Worm (Caenorhabditis elegans) whole organism, L3 larva: Measurements from ENCODE around the gene ceh-91.

Experiments used
- ama-1 ChIP-seq: fragments of 150-350 bp; optimal IDR thresholded peaks from 2 replicates; lab custom pipeline; 2018
- ceh-9 ChIP-seq: sonication (generic microtip); optimal IDR thresholded peaks from 2 replicates; lab custom pipeline; 2018; ENCODE audit warnings: missing biosample characterization, missing genetic modification characterization
- elt-1 ChIP-seq: fragments of 150-350 bp; optimal IDR thresholded peaks from 2 replicates; lab custom pipeline; 2014; ENCODE audit warnings: missing biosample characterization, missing genetic modification characterization
- fkh-10 ChIP-seq: sonication (generic microtip); optimal IDR thresholded peaks from 2 replicates; lab custom pipeline; 2017; ENCODE audit warnings: missing biosample characterization, missing genetic modification reagents, missing genetic modification characterization
- lin-39 ChIP-seq: fragments of 150-350 bp; optimal IDR thresholded peaks from 2 replicates; lab custom pipeline; 2018; ENCODE audit warnings: missing biosample characterization, missing genetic modification reagents, missing genetic modification characterization
- nhr-12 ChIP-seq: fragments of 150-350 bp; optimal IDR thresholded peaks from 2 replicates; lab custom pipeline; 2014; ENCODE audit warnings: missing biosample characterization, missing genetic modification characterization
- snpc-4 ChIP-seq: fragments of 150-350 bp; optimal IDR thresholded peaks from 2 replicates; lab custom pipeline; 2014; ENCODE audit warnings: missing biosample characterization, missing genetic modification characterization
- ztf-4 ChIP-seq: fragments of 150-350 bp; optimal IDR thresholded peaks from 2 replicates; lab custom pipeline; 2014; ENCODE audit warnings: missing biosample characterization, missing genetic modification characterization

DNA sequence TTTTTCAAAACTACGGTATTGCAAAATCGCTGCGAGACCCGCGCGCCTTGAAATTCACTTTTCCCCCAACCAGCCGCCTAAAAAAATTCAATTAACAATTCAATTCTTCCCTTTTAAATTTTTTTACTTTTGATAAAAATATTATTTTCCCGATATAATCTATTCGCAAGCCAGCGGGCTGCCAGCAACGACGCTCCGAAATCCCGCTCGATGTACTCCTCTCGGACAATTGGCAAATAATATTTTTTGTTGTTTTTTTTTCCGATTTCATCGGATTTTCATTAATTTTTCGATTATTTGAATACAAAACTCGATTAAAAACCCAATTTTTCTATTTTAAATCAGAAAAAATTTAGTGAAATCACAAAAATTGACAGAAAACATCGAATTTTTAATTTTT lies 744 bp upstream of the ceh-91 start:
- TF ChIP-seq snpc-4 (tag; lab: Kevin White, UChicago) = no peak
- no peak for TF ChIP-seq elt-1 (tag; lab: Kevin White, UChicago)
- TF ChIP-seq ama-1 (lab: Kevin White, UChicago) = no peak
- no peak for TF ChIP-seq ztf-4 (tag; lab: Kevin White, UChicago)
- TF ChIP-seq ceh-9 (tag; lab: Kevin White, UChicago) = no peak
- TF ChIP-seq lin-39 (tag; lab: Kevin White, UChicago) = no peak
- TF ChIP-seq nhr-12 (tag; lab: Kevin White, UChicago) = no peak
- no peak for TF ChIP-seq fkh-10
